Worm (Caenorhabditis elegans) whole organism, mixed stage, embryonic: Measurements from ENCODE around the gene cng-1.
A peak's percentile ranks its signal among the peaks of the same experiment; 100 is the strongest.

Experiments used
- M03D4.4 ChIP-seq: sonication (generic microtip); optimal IDR thresholded peaks from 2 replicates; lab custom pipeline; 2017; ENCODE audit warnings: mild to moderate bottlenecking, missing genetic modification characterization, missing compliant biosample characterization
- blmp-1 ChIP-seq: fragments of 150-350 bp; optimal IDR thresholded peaks from 2 replicates; lab custom pipeline; 2014; ENCODE audit warnings: missing biosample characterization, missing genetic modification characterization
- ceh-39 ChIP-seq: fragments of 150-350 bp; optimal IDR thresholded peaks from 2 replicates; lab custom pipeline; 2014; ENCODE audit warnings: missing biosample characterization, missing genetic modification characterization
- ceh-43 ChIP-seq: fragments of 200-800 bp; sonication (Bioruptor generic); optimal IDR thresholded peaks from 2 replicates; lab custom pipeline; 2018; ENCODE audit warnings: mild to moderate bottlenecking, missing genetic modification characterization, moderate library complexity, missing compliant biosample characterization
- ceh-83 ChIP-seq: fragments of 200-800 bp; sonication (Bioruptor generic); optimal IDR thresholded peaks from 2 replicates; lab custom pipeline; 2018; ENCODE audit warnings: mild to moderate bottlenecking, missing genetic modification characterization, missing compliant biosample characterization
- ces-1 ChIP-seq: fragments of 150-350 bp; optimal IDR thresholded peaks from 2 replicates; lab custom pipeline; 2014; ENCODE audit warnings: missing biosample characterization, missing genetic modification reagents, missing genetic modification characterization
- drap-1 ChIP-seq: fragments of 200-800 bp; sonication (Bioruptor generic); optimal IDR thresholded peaks from 3 replicates; lab custom pipeline; 2018; ENCODE audit warnings: mild to moderate bottlenecking, missing genetic modification characterization, missing compliant biosample characterization
- elt-1 ChIP-seq: sonication (generic microtip); optimal IDR thresholded peaks from 2 replicates; lab custom pipeline; 2017; ENCODE audit warnings: missing genetic modification characterization, mild to moderate bottlenecking, missing compliant biosample characterization, antibody characterized with exemption, moderate library complexity, borderline replicate concordance; ENCODE audit not compliant: insufficient read depth
- elt-3 ChIP-seq: fragments of 150-350 bp; optimal IDR thresholded peaks from 2 replicates; lab custom pipeline; 2014; ENCODE audit warnings: missing biosample characterization, missing genetic modification characterization
- flh-1 ChIP-seq: fragments of 200-800 bp; sonication (Bioruptor generic); optimal IDR thresholded peaks from 2 replicates; lab custom pipeline; 2018; ENCODE audit warnings: mild to moderate bottlenecking, missing genetic modification characterization, moderate library complexity, missing compliant biosample characterization
- ham-2 ChIP-seq: fragments of 200-800 bp; sonication (Bioruptor generic); optimal IDR thresholded peaks from 2 replicates; lab custom pipeline; 2018; ENCODE audit warnings: mild to moderate bottlenecking, missing genetic modification characterization, missing compliant biosample characterization
- hlh-1 ChIP-seq: fragments of 150-350 bp; optimal IDR thresholded peaks from 2 replicates; lab custom pipeline; 2014; ENCODE audit warnings: missing biosample characterization, missing genetic modification reagents, missing genetic modification characterization
- lin-13 ChIP-seq: fragments of 150-350 bp; optimal IDR thresholded peaks from 2 replicates; lab custom pipeline; 2014; ENCODE audit warnings: missing biosample characterization, missing genetic modification characterization
- lin-32 ChIP-seq: fragments of 200-800 bp; sonication (Bioruptor generic); optimal IDR thresholded peaks from 2 replicates; lab custom pipeline; 2018; ENCODE audit warnings: mild to moderate bottlenecking, missing genetic modification characterization, missing compliant biosample characterization
- lsy-2 ChIP-seq: fragments of 150-350 bp; optimal IDR thresholded peaks from 2 replicates; lab custom pipeline; 2014; ENCODE audit warnings: missing biosample characterization, missing genetic modification characterization
- mab-5 ChIP-seq: fragments of 150-350 bp; optimal IDR thresholded peaks from 2 replicates; lab custom pipeline; 2014; ENCODE audit warnings: missing biosample characterization, missing genetic modification characterization
- mep-1 ChIP-seq: fragments of 150-350 bp; optimal IDR thresholded peaks from 2 replicates; lab custom pipeline; 2017; ENCODE audit warnings: missing biosample characterization, missing genetic modification reagents, missing genetic modification characterization, inconsistent platforms
- mls-2 ChIP-seq: sonication (generic microtip); optimal IDR thresholded peaks from 2 replicates; lab custom pipeline; 2016; ENCODE audit warnings: mild to moderate bottlenecking, missing genetic modification characterization, moderate library complexity, missing compliant biosample characterization
- nhr-12 ChIP-seq: fragments of 150-350 bp; optimal IDR thresholded peaks from 2 replicates; lab custom pipeline; 2014; ENCODE audit warnings: missing biosample characterization, missing genetic modification characterization
- nhr-2 ChIP-seq: fragments of 150-350 bp; optimal IDR thresholded peaks from 2 replicates; lab custom pipeline; 2014; ENCODE audit warnings: missing biosample characterization, missing genetic modification characterization
- nhr-28 ChIP-seq: fragments of 150-350 bp; optimal IDR thresholded peaks from 2 replicates; lab custom pipeline; 2014; ENCODE audit warnings: missing biosample characterization, missing genetic modification characterization
- nhr-76 ChIP-seq: sonication (generic microtip); optimal IDR thresholded peaks from 2 replicates; lab custom pipeline; 2017; ENCODE audit warnings: missing biosample characterization, missing genetic modification characterization
- pha-4 ChIP-seq: fragments of 150-350 bp; optimal IDR thresholded peaks from 2 replicates; lab custom pipeline; 2018; ENCODE audit warnings: missing biosample characterization, missing genetic modification reagents, missing genetic modification characterization
- sem-2 ChIP-seq: fragments of 200-800 bp; sonication (Bioruptor generic); optimal IDR thresholded peaks from 2 replicates; lab custom pipeline; 2018; ENCODE audit warnings: mild to moderate bottlenecking, missing genetic modification characterization, missing compliant biosample characterization
- sptf-1 ChIP-seq: sonication (generic microtip); optimal IDR thresholded peaks from 2 replicates; lab custom pipeline; 2017; ENCODE audit warnings: mild to moderate bottlenecking, missing genetic modification characterization, moderate library complexity, missing compliant biosample characterization
- tbx-8 ChIP-seq: fragments of 200-800 bp; sonication (Bioruptor generic); optimal IDR thresholded peaks from 2 replicates; lab custom pipeline; 2018; ENCODE audit warnings: mild to moderate bottlenecking, missing genetic modification characterization, moderate library complexity, missing compliant biosample characterization
- unc-120 ChIP-seq: sonication (generic microtip); optimal IDR thresholded peaks from 2 replicates; lab custom pipeline; 2017; ENCODE audit warnings: missing genetic modification characterization, missing compliant biosample characterization; ENCODE audit not compliant: poor library complexity, severe bottlenecking
- unc-39 ChIP-seq: fragments of 150-350 bp; optimal IDR thresholded peaks from 2 replicates; lab custom pipeline; 2014; ENCODE audit warnings: missing biosample characterization, missing genetic modification characterization
- unc-62 ChIP-seq: fragments of 150-350 bp; optimal IDR thresholded peaks from 2 replicates; lab custom pipeline; 2014; ENCODE audit warnings: missing biosample characterization, missing genetic modification reagents, missing genetic modification characterization
- zip-8 ChIP-seq: fragments of 150-350 bp; optimal IDR thresholded peaks from 2 replicates; lab custom pipeline; 2014; ENCODE audit warnings: missing biosample characterization, missing genetic modification characterization

Gene cng-1

ce11 chrV:15057724-15058123, 26.5 kb upstream of the cng-1 start:
- TF ChIP-seq mep-1 (tag; lab: Kevin White, UChicago) (no peak), sem-2 (GFP tag; lab: Kevin White, UChicago) (no peak), hlh-1 (tag; lab: Kevin White, UChicago) (no peak), lin-32 (GFP tag; lab: Kevin White, UChicago) (no peak), ceh-83 (GFP tag; lab: Kevin White, UChicago) (no peak), ceh-39 (no peak), ceh-43 (no peak)
- TF ChIP-seq, all 35 proteins: peak for 0

ce11 chrV:15056346-15056839, 25.1 kb upstream of the cng-1 start:
- TF ChIP-seq nhr-28 (tag; lab: Kevin White, UChicago) (no peak), mls-2 (tag; lab: Kevin White, UChicago) (no peak), flh-1 (GFP tag; lab: Kevin White, UChicago) (no peak), ces-1 (no peak), sem-2 (GFP tag; lab: Kevin White, UChicago) (no peak), unc-39 (tag; lab: Kevin White, UChicago) (no peak), lsy-2 (tag; lab: Kevin White, UChicago) (no peak)

ce11 chrV:15055873-15056272, 24.6 kb upstream of the cng-1 start, which contains the start of gene C25D7.16:
Gene C25D7.16, plus strand, starts transcription at chrV:15056173.
- TF ChIP-seq ces-1 = no peak
- TF ChIP-seq unc-39 (tag; lab: Kevin White, UChicago) = no peak
- no peak for TF ChIP-seq unc-62 (GFP tag; lab: Kevin White, UChicago)
- TF ChIP-seq ham-2 (GFP tag; lab: Kevin White, UChicago) = no peak
- no peak for TF ChIP-seq ceh-83 (GFP tag; lab: Kevin White, UChicago)
- TF ChIP-seq lin-32 (GFP tag; lab: Kevin White, UChicago) = no peak
- TF ChIP-seq flh-1 (GFP tag; lab: Kevin White, UChicago) = no peak
- no peak for TF ChIP-seq nhr-12
- TF ChIP-seq sem-2 (GFP tag; lab: Kevin White, UChicago) = no peak
- no peak for TF ChIP-seq sptf-1

- no peak for TF ChIP-seq unc-120
- TF ChIP-seq zip-8 (tag; lab: Kevin White, UChicago) = peak; percentile 61
- TF ChIP-seq, all 35 proteins: peak for 1
These were observed 23.5 kb upstream of the cng-1 start for ce11 chrV:15054733-15055132.

ce11 chrV:15052368-15052767, 21.1 kb upstream of the cng-1 start, which contains the start of the genes fbxa-82 and C25D7.5:
Gene fbxa-82, minus strand, starts transcription at chrV:15052530.
Gene C25D7.5, plus strand, starts transcription at chrV:15052650.
- TF ChIP-seq mls-2 (tag; lab: Kevin White, UChicago) (no peak), ces-1 (no peak), tbx-8 (GFP tag; lab: Kevin White, UChicago) (no peak), sptf-1 (no peak), zip-8 (tag; lab: Kevin White, UChicago) (no peak), lsy-2 (tag; lab: Kevin White, UChicago) (no peak), drap-1 (no peak), nhr-76 (tag; lab: Kevin White, UChicago) (no peak), M03D4.4 (tag; lab: Kevin White, UChicago) (no peak), nhr-2 (tag; lab: Kevin White, UChicago) (no peak), elt-1 (tag; lab: Kevin White, UChicago) (no peak), elt-3 (tag; lab: Kevin White, UChicago) (no peak), unc-39 (tag; lab: Kevin White, UChicago) (no peak), ceh-43 (no peak), sem-2 (GFP tag; lab: Kevin White, UChicago) (no peak), unc-62 (GFP tag; lab: Kevin White, UChicago) (no peak), blmp-1 (tag; lab: Kevin White, UChicago) (no peak), mep-1 (tag; lab: Kevin White, UChicago) (no peak), lin-13 (tag; lab: Kevin White, UChicago) (no peak)
- TF ChIP-seq, all 35 proteins: peak for 0

- TF ChIP-seq blmp-1 (tag; lab: Kevin White, UChicago) (no peak), mab-5 (tag; lab: Kevin White, UChicago) (no peak), pha-4 (no peak), M03D4.4 (tag; lab: Kevin White, UChicago) (no peak), ceh-83 (GFP tag; lab: Kevin White, UChicago) (no peak), mls-2 (tag; lab: Kevin White, UChicago) (no peak), elt-1 (tag; lab: Kevin White, UChicago) (no peak)
These were observed 20.4 kb upstream of the cng-1 start for ce11 chrV:15051720-15052119.
